Fruit fly (Drosophila melanogaster) whole organism, embryonic: ENCODE results near the gene Rh4.
A peak's percentile ranks its signal among the peaks of the same experiment; 100 is the strongest.

Experiments used
- ATbp ChIP-seq: fragments of 200-800 bp; sonication (Bioruptor generic); optimal IDR thresholded peaks from 2 replicates; lab custom pipeline; 2017; ENCODE audit warnings: missing biosample characterization, mild to moderate bottlenecking, missing genetic modification characterization, missing genetic modification reagents
- Asciz ChIP-seq: fragments of 200-800 bp; sonication (Bioruptor generic); optimal IDR thresholded peaks from 2 replicates; lab custom pipeline; 2017; ENCODE audit warnings: missing biosample characterization, mild to moderate bottlenecking, missing genetic modification characterization, missing genetic modification reagents
- C15 ChIP-seq: fragments of 200-800 bp; sonication (Bioruptor generic); IDR thresholded peaks from 3 replicates; pipeline ENCODE4 v1.3.6; 2022; ENCODE audit warnings: missing biosample characterization, missing genetic modification characterization
- CG11398 ChIP-seq: fragments of 200-800 bp; sonication (Bioruptor generic); optimal IDR thresholded peaks from 2 replicates; lab custom pipeline; 2016; ENCODE audit warnings: missing biosample characterization, missing genetic modification characterization
- CG12769 ChIP-seq: fragments of 200-800 bp; sonication (Bioruptor generic); optimal IDR thresholded peaks from 2 replicates; lab custom pipeline; 2019; ENCODE audit warnings: missing biosample characterization, mild to moderate bottlenecking, missing genetic modification characterization, moderate library complexity
- CG15011 ChIP-seq: fragments of 200-800 bp; sonication (Bioruptor generic); optimal IDR thresholded peaks from 3 replicates; lab custom pipeline; 2018; ENCODE audit warnings: missing biosample characterization, mild to moderate bottlenecking, missing genetic modification characterization
- CG15269 ChIP-seq: fragments of 200-800 bp; sonication (Bioruptor generic); optimal IDR thresholded peaks from 2 replicates; lab custom pipeline; 2018; ENCODE audit warnings: missing biosample characterization, mild to moderate bottlenecking, missing genetic modification characterization, moderate library complexity
- CG1647 ChIP-seq: fragments of 200-800 bp; sonication (Bioruptor generic); optimal IDR thresholded peaks from 3 replicates; lab custom pipeline; 2016; ENCODE audit warnings: missing biosample characterization, missing genetic modification characterization
- CG17829 ChIP-seq: fragments of 200-800 bp; optimal IDR thresholded peaks from 2 replicates; lab custom pipeline; 2019; ENCODE audit warnings: missing biosample characterization, mild to moderate bottlenecking, missing genetic modification characterization, moderate library complexity
- CG2116 ChIP-seq: fragments of 200-800 bp; sonication (Bioruptor generic); optimal IDR thresholded peaks from 3 replicates; lab custom pipeline; 2018; ENCODE audit warnings: missing biosample characterization, mild to moderate bottlenecking, missing genetic modification characterization
- CG3407 ChIP-seq: fragments of 200-800 bp; sonication (Bioruptor generic); optimal IDR thresholded peaks from 2 replicates; lab custom pipeline; 2018; ENCODE audit warnings: missing biosample characterization, mild to moderate bottlenecking, missing genetic modification characterization
- CG42726 ChIP-seq: fragments of 200-800 bp; sonication (Bioruptor generic); IDR thresholded peaks from 2 replicates; pipeline ENCODE4 v1.3.6; 2022; ENCODE audit warnings: missing biosample characterization, missing genetic modification characterization; ENCODE audit not compliant: partially characterized antibody
- CG6175 ChIP-seq: fragments of 200-800 bp; sonication (Bioruptor generic); IDR thresholded peaks from 3 replicates; pipeline ENCODE4 v1.3.6; 2022; ENCODE audit warnings: missing biosample characterization, missing genetic modification characterization
- CG6272 ChIP-seq: fragments of 200-800 bp; sonication (Bioruptor generic); IDR thresholded peaks from 2 replicates; pipeline ENCODE4 v1.3.6; 2022; ENCODE audit warnings: missing biosample characterization, missing genetic modification characterization
- CG6654 ChIP-seq: fragments of 200-800 bp; sonication (Bioruptor generic); optimal IDR thresholded peaks from 2 replicates; lab custom pipeline; 2017; ENCODE audit warnings: missing biosample characterization, mild to moderate bottlenecking, missing genetic modification characterization
- CG7271 ChIP-seq: fragments of 200-800 bp; sonication (Bioruptor generic); optimal IDR thresholded peaks from 2 replicates; lab custom pipeline; 2018; ENCODE audit warnings: missing biosample characterization, mild to moderate bottlenecking, missing genetic modification characterization, moderate library complexity
- CG8388 ChIP-seq: fragments of 200-800 bp; sonication (Bioruptor generic); optimal IDR thresholded peaks from 2 replicates; lab custom pipeline; 2019; ENCODE audit warnings: missing biosample characterization, mild to moderate bottlenecking, missing genetic modification characterization, moderate library complexity
- CG9609 ChIP-seq: fragments of 200-800 bp; sonication (Bioruptor generic); optimal IDR thresholded peaks from 3 replicates; lab custom pipeline; 2016; ENCODE audit warnings: missing biosample characterization, missing genetic modification characterization
- Gug ChIP-seq: fragments of 200-800 bp; sonication (Bioruptor generic); IDR thresholded peaks from 4 replicates; pipeline ENCODE4 v1.3.6; 2022; ENCODE audit warnings: missing biosample characterization, missing genetic modification characterization
- Lim3 ChIP-seq: fragments of 200-800 bp; sonication (Bioruptor generic); IDR thresholded peaks from 2 replicates; pipeline ENCODE4 v1.3.6; 2022; ENCODE audit warnings: missing biosample characterization, missing genetic modification characterization
- MBD-R2 ChIP-seq: fragments of 200-800 bp; sonication (Bioruptor generic); IDR thresholded peaks from 2 replicates; pipeline ENCODE4 v1.3.6; 2022; ENCODE audit warnings: missing biosample characterization, missing genetic modification characterization
- Mad ChIP-seq: fragments of 200-800 bp; sonication (Bioruptor generic); optimal IDR thresholded peaks from 2 replicates; lab custom pipeline; 2016; ENCODE audit warnings: missing biosample characterization, missing genetic modification characterization
- Mrtf ChIP-seq: fragments of 200-800 bp; sonication (Bioruptor generic); IDR thresholded peaks from 3 replicates; pipeline ENCODE4 v1.3.6; 2022; ENCODE audit warnings: missing biosample characterization, missing genetic modification characterization
- Opbp ChIP-seq: fragments of 200-800 bp; sonication (Bioruptor generic); IDR thresholded peaks from 3 replicates; pipeline ENCODE4 v1.3.6; 2022; ENCODE audit warnings: missing biosample characterization, missing genetic modification characterization; ENCODE audit not compliant: partially characterized antibody
- Ptx1 ChIP-seq: fragments of 200-800 bp; sonication (Bioruptor generic); IDR thresholded peaks from 2 replicates; pipeline ENCODE4 v1.3.6; 2022; ENCODE audit warnings: missing biosample characterization, missing genetic modification characterization
- Scr ChIP-seq: fragments of 200-800 bp; sonication (Bioruptor generic); IDR thresholded peaks from 2 replicates; pipeline ENCODE4 v1.3.6; 2022; ENCODE audit warnings: missing biosample characterization, missing genetic modification characterization; ENCODE audit not compliant: partially characterized antibody
- Sin3A ChIP-seq: fragments of >200 bp; optimal IDR thresholded peaks from 2 replicates; lab custom pipeline; 2018
- TFAM ChIP-seq: fragments of 200-800 bp; sonication (Bioruptor generic); optimal IDR thresholded peaks from 2 replicates; lab custom pipeline; 2017; ENCODE audit warnings: missing biosample characterization, missing genetic modification characterization, inconsistent platforms
- YL-1 ChIP-seq: fragments of 200-800 bp; sonication (Bioruptor generic); optimal IDR thresholded peaks from 3 replicates; lab custom pipeline; 2017; ENCODE audit warnings: missing biosample characterization, mild to moderate bottlenecking, missing genetic modification characterization
- amos ChIP-seq: fragments of 200-800 bp; sonication (Bioruptor generic); IDR thresholded peaks from 2 replicates; pipeline ENCODE4 v1.3.6; 2022; ENCODE audit warnings: missing biosample characterization, missing genetic modification characterization; ENCODE audit not compliant: partially characterized antibody
- bowl ChIP-seq: fragments of 200-800 bp; sonication (Bioruptor generic); IDR thresholded peaks from 2 replicates; pipeline ENCODE4 v1.3.6; 2022; ENCODE audit warnings: missing biosample characterization, missing genetic modification characterization
- cad ChIP-seq: fragments of >200 bp; optimal IDR thresholded peaks from 2 replicates; lab custom pipeline; 2017; ENCODE audit warnings: missing biosample characterization, missing genetic modification characterization
- chif ChIP-seq, 2 experiments: fragments of 200-800 bp; sonication (Bioruptor generic); optimal IDR thresholded peaks; 3 replicates each; lab custom pipeline; 2016; ENCODE audit warnings: missing biosample characterization in 2 of 2, missing genetic modification characterization in 2 of 2
- corto ChIP-seq: fragments of 200-800 bp; sonication (Bioruptor generic); optimal IDR thresholded peaks from 2 replicates; lab custom pipeline; 2016; ENCODE audit warnings: missing biosample characterization, mild to moderate bottlenecking, missing genetic modification characterization, moderate library complexity
- emc ChIP-seq: fragments of 200-800 bp; sonication (Bioruptor generic); optimal IDR thresholded peaks from 2 replicates; lab custom pipeline; 2016; ENCODE audit warnings: missing biosample characterization, missing genetic modification characterization
- ewg ChIP-seq: fragments of 200-800 bp; sonication (Bioruptor generic); optimal IDR thresholded peaks from 3 replicates; lab custom pipeline; 2017; ENCODE audit warnings: mild to moderate bottlenecking, missing biosample characterization, missing genetic modification reagents, missing genetic modification characterization
- her ChIP-seq: fragments of 200-800 bp; sonication (Bioruptor generic); optimal IDR thresholded peaks from 2 replicates; lab custom pipeline; 2016; ENCODE audit warnings: missing biosample characterization, missing genetic modification characterization
- kah ChIP-seq: fragments of 200-800 bp; sonication (Bioruptor generic); optimal IDR thresholded peaks from 2 replicates; lab custom pipeline; 2018; ENCODE audit warnings: missing biosample characterization, mild to moderate bottlenecking, missing genetic modification characterization
- kni ChIP-seq: fragments of 200-800 bp; sonication (Bioruptor generic); optimal IDR thresholded peaks from 3 replicates; lab custom pipeline; 2017; ENCODE audit warnings: mild to moderate bottlenecking, missing biosample characterization, missing genetic modification reagents, missing genetic modification characterization
- lola ChIP-seq, 3 experiments: fragments of >200 bp in 2 of 3; fragments of 200-800 bp in 1 of 3; sonication (Bioruptor generic) in 1 of 3; optimal IDR thresholded peaks; 2 replicates each; lab custom pipeline; 2017 to 2019; ENCODE audit warnings: missing biosample characterization in 3 of 3, missing genetic modification characterization in 3 of 3, mild to moderate bottlenecking in 1 of 3, moderate library complexity in 1 of 3
- nmo ChIP-seq: fragments of 200-800 bp; sonication (Bioruptor generic); optimal IDR thresholded peaks from 2 replicates; lab custom pipeline; 2018; ENCODE audit warnings: missing biosample characterization, mild to moderate bottlenecking, missing genetic modification characterization, moderate library complexity
- org-1 ChIP-seq: fragments of 200-800 bp; sonication (Bioruptor generic); optimal IDR thresholded peaks from 2 replicates; lab custom pipeline; 2017; ENCODE audit warnings: missing biosample characterization, missing genetic modification characterization
- rib ChIP-seq: fragments of 200-800 bp; sonication (Bioruptor generic); IDR thresholded peaks from 2 replicates; pipeline ENCODE4 v1.3.6; 2022; ENCODE audit warnings: missing biosample characterization, missing genetic modification characterization
- salm ChIP-seq: fragments of 200-800 bp; sonication (Bioruptor generic); optimal IDR thresholded peaks from 2 replicates; lab custom pipeline; 2018; ENCODE audit warnings: missing biosample characterization, mild to moderate bottlenecking, missing genetic modification characterization
- sima ChIP-seq: fragments of 200-800 bp; sonication (Bioruptor generic); optimal IDR thresholded peaks from 2 replicates; lab custom pipeline; 2016; ENCODE audit warnings: missing biosample characterization, missing genetic modification characterization
- slbo ChIP-seq: fragments of 200-800 bp; sonication (Bioruptor generic); IDR thresholded peaks from 2 replicates; pipeline ENCODE4 v1.3.6; 2022; ENCODE audit warnings: missing biosample characterization, missing genetic modification characterization
- sob ChIP-seq: fragments of 200-800 bp; sonication (Bioruptor generic); IDR thresholded peaks from 2 replicates; pipeline ENCODE4 v1.3.6; 2022; ENCODE audit warnings: missing biosample characterization, missing genetic modification characterization
- sr ChIP-seq: fragments of 200-800 bp; sonication (Bioruptor generic); IDR thresholded peaks from 3 replicates; pipeline ENCODE4 v1.3.6; 2022; ENCODE audit warnings: missing biosample characterization, missing genetic modification characterization
- tin ChIP-seq: fragments of 200-800 bp; sonication (Bioruptor generic); optimal IDR thresholded peaks from 3 replicates; lab custom pipeline; 2016; ENCODE audit warnings: missing biosample characterization, missing genetic modification characterization
- twi ChIP-seq: fragments of 200-800 bp; optimal IDR thresholded peaks from 2 replicates; lab custom pipeline; 2019; ENCODE audit warnings: missing biosample characterization, mild to moderate bottlenecking, missing genetic modification characterization, moderate library complexity
- zfh2 ChIP-seq: fragments of 200-800 bp; sonication (Bioruptor generic); optimal IDR thresholded peaks from 2 replicates; lab custom pipeline; 2016; ENCODE audit warnings: missing biosample characterization, missing genetic modification characterization

Gene Rh4

dm6 chr3L:16876785-16877468 is 14.6 kb upstream of the Rh4 start, which contains the start of gene CG32170 (continued):
- TF ChIP-seq Ptx1 (GFP tag; lab: Robert Waterston, UW), result no peak
- no peak for TF ChIP-seq Lim3 (GFP tag; lab: Robert Waterston, UW)
- peak; percentile 73; the same call in 2 of the 3 replicates for TF ChIP-seq CG6175 (GFP tag; lab: Robert Waterston, UW)
- no peak for TF ChIP-seq CG3407 (GFP tag; lab: Kevin White, UChicago)
- no peak for TF ChIP-seq ATbp (GFP tag; lab: Kevin White, UChicago)
- no peak for TF ChIP-seq emc (GFP tag; lab: Kevin White, UChicago)
- TF ChIP-seq CG17829 (tag; lab: Kevin White, UChicago), result no peak
- no peak for TF ChIP-seq bowl (GFP tag; lab: Robert Waterston, UW)
- TF ChIP-seq ewg (GFP tag; lab: Kevin White, UChicago), result no peak
- no peak for TF ChIP-seq Asciz
- peak; percentile 54; the same call in 1 of the 2 replicates for TF ChIP-seq rib (GFP tag; lab: Robert Waterston, UW)
- no peak for TF ChIP-seq CG11398 (GFP tag; lab: Kevin White, UChicago)
- no peak for TF ChIP-seq Sin3A
- TF ChIP-seq twi (tag; lab: Kevin White, UChicago), result no peak
- no peak for TF ChIP-seq CG6272 (GFP tag; lab: Robert Waterston, UW)
- TF ChIP-seq Opbp (GFP tag; lab: Robert Waterston, UW), result no peak
- TF ChIP-seq tin (GFP tag; lab: Kevin White, UChicago), result no peak
- TF ChIP-seq amos (GFP tag; lab: Robert Waterston, UW), result no peak; the same call in 1 of the 2 replicates
- TF ChIP-seq kni (GFP tag; lab: Kevin White, UChicago), result no peak
- TF ChIP-seq lola (GFP tag; optimal IDR thresholded peaks at IDR 0.05; lab: Kevin White, UChicago), result no peak
- TF ChIP-seq CG6654 (GFP tag; lab: Kevin White, UChicago), result no peak
- TF ChIP-seq CG15269 (tag; lab: Kevin White, UChicago), result peak; percentile 51
- peak; percentile 10; the same call in 1 of the 2 replicates for TF ChIP-seq sob
- no peak for TF ChIP-seq CG9609 (GFP tag; lab: Kevin White, UChicago)
- no peak for TF ChIP-seq YL-1 (GFP tag; lab: Kevin White, UChicago)
- no peak for TF ChIP-seq C15
- no peak for TF ChIP-seq Mrtf
- no peak for TF ChIP-seq zfh2 (GFP tag; lab: Kevin White, UChicago)
- TF ChIP-seq chif (GFP tag; optimal IDR thresholded peaks at IDR 0.05; lab: Kevin White, UChicago), result no peak
- TF ChIP-seq CG12769, result peak; percentile 2
- no peak for TF ChIP-seq Scr (GFP tag; lab: Robert Waterston, UW)
- no peak for TF ChIP-seq org-1
- no peak for TF ChIP-seq MBD-R2 (GFP tag; lab: Robert Waterston, UW)
- no peak for TF ChIP-seq salm (tag; lab: Kevin White, UChicago)
- no peak for TF ChIP-seq CG1647
- no peak for TF ChIP-seq Mad (GFP tag; lab: Kevin White, UChicago)
- TF ChIP-seq CG2116 (GFP tag; lab: Kevin White, UChicago), result no peak
- TF ChIP-seq CG42726 (GFP tag; lab: Robert Waterston, UW), result no peak
- TF ChIP-seq sima (GFP tag; lab: Kevin White, UChicago), result no peak
- TF ChIP-seq TFAM (GFP tag; lab: Kevin White, UChicago), result no peak
- TF ChIP-seq her (GFP tag; lab: Kevin White, UChicago), result no peak
- TF ChIP-seq sr (GFP tag; lab: Robert Waterston, UW), result 0 out of 3 replicates have a peak, but pooled peaks have one; percentile 27
- TF ChIP-seq CG7271 (tag; lab: Kevin White, UChicago), result no peak
- no peak for TF ChIP-seq kah (GFP tag; lab: Kevin White, UChicago)
- TF ChIP-seq slbo (GFP tag; lab: Robert Waterston, UW), result no peak
- TF ChIP-seq cad (GFP tag; lab: Kevin White, UChicago), result no peak
- no peak for TF ChIP-seq CG15011 (GFP tag; lab: Kevin White, UChicago)
- no peak for TF ChIP-seq nmo (GFP tag; lab: Kevin White, UChicago)
- TF ChIP-seq corto (GFP tag; lab: Kevin White, UChicago), result no peak
- TF ChIP-seq CG8388 (GFP tag; lab: Kevin White, UChicago), result no peak
- TF ChIP-seq Gug (GFP tag; lab: Robert Waterston, UW), result no peak
